Worm (Caenorhabditis elegans) whole organism, mixed stage, embryonic: ENCODE results near the gene F20D6.9.

Source experiments
- elt-3 ChIP-seq: fragments of 150-350 bp; optimal IDR thresholded peaks from 2 replicates; lab custom pipeline; 2014; ENCODE audit warnings: missing biosample characterization, missing genetic modification characterization
- lin-32 ChIP-seq: fragments of 200-800 bp; sonication (Bioruptor generic); optimal IDR thresholded peaks from 2 replicates; lab custom pipeline; 2018; ENCODE audit warnings: mild to moderate bottlenecking, missing genetic modification characterization, missing compliant biosample characterization
- mab-5 ChIP-seq: fragments of 150-350 bp; optimal IDR thresholded peaks from 2 replicates; lab custom pipeline; 2014; ENCODE audit warnings: missing biosample characterization, missing genetic modification characterization
- nhr-76 ChIP-seq: sonication (generic microtip); optimal IDR thresholded peaks from 2 replicates; lab custom pipeline; 2017; ENCODE audit warnings: missing biosample characterization, missing genetic modification characterization

DNA sequence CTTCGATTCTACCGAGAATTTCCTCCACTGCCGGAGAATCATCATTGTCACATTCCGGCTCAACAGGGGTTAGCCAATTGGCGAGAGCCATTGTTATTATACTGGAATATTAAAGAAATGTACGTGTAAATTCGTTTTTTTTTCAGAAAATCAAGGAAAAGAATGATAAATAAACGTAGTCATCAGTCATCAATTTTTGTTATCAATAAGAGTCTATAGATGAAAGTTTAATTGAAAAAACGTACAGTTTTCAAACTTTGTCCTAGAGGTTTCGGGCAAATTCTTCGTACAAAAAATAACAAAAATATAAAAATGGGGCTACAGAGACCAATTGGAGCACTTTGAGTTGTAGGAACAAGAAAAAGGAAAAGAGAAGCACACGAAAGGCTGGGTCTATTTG lies 21.7 kb upstream of the F20D6.9 start, which contains the start of gene F20D6.11:
- TF ChIP-seq elt-3 (tag; lab: Kevin White, UChicago) (no peak), nhr-76 (tag; lab: Kevin White, UChicago) (no peak), lin-32 (GFP tag; lab: Kevin White, UChicago) (no peak), mab-5 (tag; lab: Kevin White, UChicago) (no peak)
